Fruit fly (Drosophila melanogaster) whole organism, embryonic: Measurements from ENCODE around the gene MCU.

ENCODE experiments used
- CG10654 ChIP-seq: fragments of 200-800 bp; sonication (Bioruptor generic); optimal IDR thresholded peaks from 2 replicates; lab custom pipeline; 2016; ENCODE audit warnings: missing biosample characterization, missing genetic modification characterization
- CG10959 ChIP-seq: fragments of 200-800 bp; sonication (Bioruptor generic); IDR thresholded peaks from 2 replicates; pipeline ENCODE4 v1.3.6; 2022; ENCODE audit warnings: missing biosample characterization, missing genetic modification characterization
- CG11085 ChIP-seq: fragments of 200-800 bp; sonication (Bioruptor generic); IDR thresholded peaks from 2 replicates; pipeline ENCODE4 v1.3.6; 2022; ENCODE audit warnings: missing biosample characterization, missing genetic modification characterization
- CG11560 ChIP-seq: fragments of 200-800 bp; sonication (Bioruptor generic); IDR thresholded peaks from 3 replicates; pipeline ENCODE4 v1.3.6; 2022; ENCODE audit warnings: missing biosample characterization, missing genetic modification characterization
- CG12236 ChIP-seq: fragments of 200-800 bp; sonication (Bioruptor generic); optimal IDR thresholded peaks from 2 replicates; lab custom pipeline; 2016; ENCODE audit warnings: missing biosample characterization, missing genetic modification characterization
- CG12659 ChIP-seq: fragments of 200-800 bp; sonication (Bioruptor generic); optimal IDR thresholded peaks from 3 replicates; lab custom pipeline; 2017; ENCODE audit warnings: mild to moderate bottlenecking, missing biosample characterization, missing genetic modification reagents, missing genetic modification characterization
- CG14710 ChIP-seq: fragments of 200-800 bp; sonication (Bioruptor generic); optimal IDR thresholded peaks from 3 replicates; lab custom pipeline; 2019; ENCODE audit warnings: missing biosample characterization, mild to moderate bottlenecking, missing genetic modification characterization, moderate library complexity
- CG1603 ChIP-seq: fragments of 200-800 bp; sonication (Bioruptor generic); optimal IDR thresholded peaks from 2 replicates; lab custom pipeline; 2019; ENCODE audit warnings: missing biosample characterization, mild to moderate bottlenecking, missing genetic modification characterization, moderate library complexity
- CG17568 ChIP-seq: fragments of 200-800 bp; sonication (Bioruptor generic); optimal IDR thresholded peaks from 2 replicates; lab custom pipeline; 2018; ENCODE audit warnings: missing biosample characterization, mild to moderate bottlenecking, missing genetic modification characterization, moderate library complexity
- CG17802 ChIP-seq: fragments of 200-800 bp; sonication (Bioruptor generic); optimal IDR thresholded peaks from 2 replicates; lab custom pipeline; 2018; ENCODE audit warnings: missing biosample characterization, mild to moderate bottlenecking, missing genetic modification characterization, moderate library complexity
- CG1792 ChIP-seq: fragments of 200-800 bp; sonication (Bioruptor generic); optimal IDR thresholded peaks from 2 replicates; lab custom pipeline; 2016; ENCODE audit warnings: missing biosample characterization, missing genetic modification characterization
- CG2199 ChIP-seq: fragments of 200-800 bp; sonication (Bioruptor generic); IDR thresholded peaks from 3 replicates; pipeline ENCODE4 v1.3.6; 2022; ENCODE audit warnings: missing biosample characterization, missing genetic modification characterization
- CG2678 ChIP-seq: fragments of 200-800 bp; sonication (Bioruptor generic); optimal IDR thresholded peaks from 3 replicates; lab custom pipeline; 2019; ENCODE audit warnings: missing biosample characterization, mild to moderate bottlenecking, missing genetic modification characterization, moderate library complexity
- CG2889 ChIP-seq: fragments of 200-800 bp; sonication (Bioruptor generic); IDR thresholded peaks from 3 replicates; pipeline ENCODE4 v1.3.6; 2022; ENCODE audit warnings: missing biosample characterization, missing genetic modification characterization
- CG3281 ChIP-seq: fragments of 200-800 bp; sonication (Bioruptor generic); optimal IDR thresholded peaks from 3 replicates; lab custom pipeline; 2017; ENCODE audit warnings: missing biosample characterization, mild to moderate bottlenecking, missing genetic modification characterization
- CG4360 ChIP-seq: fragments of 200-800 bp; sonication (Bioruptor generic); IDR thresholded peaks from 2 replicates; pipeline ENCODE4 v1.3.6; 2022; ENCODE audit warnings: missing biosample characterization, missing genetic modification characterization
- CG6272 ChIP-seq: fragments of 200-800 bp; sonication (Bioruptor generic); IDR thresholded peaks from 2 replicates; pipeline ENCODE4 v1.3.6; 2022; ENCODE audit warnings: missing biosample characterization, missing genetic modification characterization
- CG7786 ChIP-seq: fragments of 200-800 bp; sonication (Bioruptor generic); optimal IDR thresholded peaks from 2 replicates; lab custom pipeline; 2016; ENCODE audit warnings: missing biosample characterization, missing genetic modification characterization
- CG8290 ChIP-seq, 3 experiments: fragments of 200-800 bp; sonication (Bioruptor generic); optimal IDR thresholded peaks; 2 replicates each; lab custom pipeline; 2016 to 2019; ENCODE audit warnings: missing biosample characterization in 3 of 3, missing genetic modification characterization in 3 of 3, mild to moderate bottlenecking in 2 of 3, moderate library complexity in 1 of 3
- CG8924 ChIP-seq: fragments of 200-800 bp; optimal IDR thresholded peaks from 3 replicates; lab custom pipeline; 2019; ENCODE audit warnings: missing biosample characterization, mild to moderate bottlenecking, missing genetic modification characterization, moderate library complexity
- CrebB ChIP-seq: fragments of 200-800 bp; sonication (Bioruptor generic); optimal IDR thresholded peaks from 3 replicates; lab custom pipeline; 2018; ENCODE audit warnings: missing biosample characterization, mild to moderate bottlenecking, missing genetic modification characterization
- GATAe ChIP-seq: fragments of 200-800 bp; sonication (Bioruptor generic); conservative IDR thresholded peaks from 2 replicates; pipeline ENCODE4 v1.3.6; 2022; ENCODE audit warnings: missing biosample characterization, missing genetic modification characterization
- HHEX ChIP-seq: fragments of 200-800 bp; sonication (Bioruptor generic); optimal IDR thresholded peaks from 3 replicates; lab custom pipeline; 2017; ENCODE audit warnings: missing biosample characterization, mild to moderate bottlenecking, missing genetic modification characterization, missing genetic modification reagents
- HmgD ChIP-seq: fragments of 200-800 bp; sonication (Bioruptor generic); optimal IDR thresholded peaks from 3 replicates; lab custom pipeline; 2016; ENCODE audit warnings: missing biosample characterization, missing genetic modification characterization
- Meics ChIP-seq: fragments of 200-800 bp; sonication (Bioruptor generic); optimal IDR thresholded peaks from 2 replicates; lab custom pipeline; 2017; ENCODE audit warnings: missing biosample characterization, mild to moderate bottlenecking, missing genetic modification characterization
- Ptx1 ChIP-seq: fragments of 200-800 bp; sonication (Bioruptor generic); IDR thresholded peaks from 2 replicates; pipeline ENCODE4 v1.3.6; 2022; ENCODE audit warnings: missing biosample characterization, missing genetic modification characterization
- Trl ChIP-seq, 3 experiments: fragments of >200 bp in 2 of 3; fragments of 200-800 bp in 1 of 3; sonication (Bioruptor generic) in 1 of 3; optimal IDR thresholded peaks; 2 replicates in 1 of 3; 3 replicates in 2 of 3; lab custom pipeline; 2016 to 2017; ENCODE audit warnings: missing biosample characterization in 1 of 3, missing genetic modification characterization in 1 of 3
- Usf ChIP-seq: fragments of 200-800 bp; sonication (Bioruptor generic); optimal IDR thresholded peaks from 2 replicates; lab custom pipeline; 2017; ENCODE audit warnings: missing genotype, missing biosample characterization, missing genetic modification characterization
- az2 ChIP-seq: fragments of 200-800 bp; sonication (Bioruptor generic); optimal IDR thresholded peaks from 3 replicates; lab custom pipeline; 2016; ENCODE audit warnings: missing biosample characterization, missing genetic modification characterization
- btn ChIP-seq: fragments of 200-800 bp; sonication (Bioruptor generic); optimal IDR thresholded peaks from 2 replicates; lab custom pipeline; 2016; ENCODE audit warnings: missing biosample characterization, missing genetic modification characterization
- dati ChIP-seq: fragments of 200-800 bp; sonication (Bioruptor generic); IDR thresholded peaks from 2 replicates; pipeline ENCODE4 v1.3.6; 2022; ENCODE audit warnings: missing biosample characterization, missing genetic modification characterization
- dysf ChIP-seq: fragments of 200-800 bp; sonication (Bioruptor generic); IDR thresholded peaks from 3 replicates; pipeline ENCODE4 v1.3.6; 2022; ENCODE audit warnings: missing biosample characterization, missing genetic modification characterization
- fd102C ChIP-seq: fragments of 200-800 bp; sonication (Bioruptor generic); optimal IDR thresholded peaks from 2 replicates; lab custom pipeline; 2018; ENCODE audit warnings: missing biosample characterization, mild to moderate bottlenecking, missing genetic modification characterization, moderate library complexity
- grn ChIP-seq: fragments of 200-800 bp; sonication (Bioruptor generic); optimal IDR thresholded peaks from 3 replicates; lab custom pipeline; 2017; ENCODE audit warnings: missing biosample characterization, missing genetic modification characterization
- hth ChIP-seq: fragments of >200 bp; optimal IDR thresholded peaks from 2 replicates; lab custom pipeline; 2017; ENCODE audit warnings: inconsistent platforms
- kah ChIP-seq: fragments of 200-800 bp; sonication (Bioruptor generic); optimal IDR thresholded peaks from 2 replicates; lab custom pipeline; 2018; ENCODE audit warnings: missing biosample characterization, mild to moderate bottlenecking, missing genetic modification characterization
- knrl ChIP-seq: fragments of 200-800 bp; sonication (Bioruptor generic); IDR thresholded peaks from 3 replicates; pipeline ENCODE4 v1.3.6; 2022; ENCODE audit warnings: missing biosample characterization, missing genetic modification characterization; ENCODE audit not compliant: partially characterized antibody
- lov ChIP-seq, 2 experiments: fragments of 200-800 bp in 1 of 2; fragments of >200 bp in 1 of 2; sonication (Bioruptor generic) in 1 of 2; IDR thresholded peaks in 1 of 2; optimal IDR thresholded peaks in 1 of 2; 2 replicates in 1 of 2; 3 replicates in 1 of 2; pipeline versions ENCODE4 v1.3.6 to Lab custom; 2017 to 2022; ENCODE audit warnings: missing biosample characterization in 1 of 2, missing genetic modification characterization in 1 of 2
- nerfin-2 ChIP-seq: fragments of 200-800 bp; sonication (Bioruptor generic); IDR thresholded peaks from 2 replicates; pipeline ENCODE4 v1.3.6; 2022; ENCODE audit warnings: missing biosample characterization, missing genetic modification characterization; ENCODE audit not compliant: partially characterized antibody
- nom ChIP-seq: fragments of 200-800 bp; sonication (Bioruptor generic); optimal IDR thresholded peaks from 2 replicates; lab custom pipeline; 2017; ENCODE audit warnings: missing biosample characterization, missing genetic modification characterization, mild to moderate bottlenecking, moderate library complexity, missing genetic modification reagents
- oc ChIP-seq: fragments of 200-800 bp; sonication (Bioruptor generic); optimal IDR thresholded peaks from 2 replicates; lab custom pipeline; 2018; ENCODE audit warnings: missing biosample characterization, mild to moderate bottlenecking, missing genetic modification characterization, moderate library complexity
- p53 ChIP-seq: fragments of 200-800 bp; sonication (Bioruptor generic); optimal IDR thresholded peaks from 2 replicates; lab custom pipeline; 2016; ENCODE audit warnings: missing biosample characterization, missing genetic modification characterization
- pho ChIP-seq: fragments of 200-800 bp; sonication (Bioruptor generic); optimal IDR thresholded peaks from 2 replicates; lab custom pipeline; 2016; ENCODE audit warnings: missing biosample characterization, missing genetic modification characterization
- slbo ChIP-seq: fragments of 200-800 bp; sonication (Bioruptor generic); IDR thresholded peaks from 2 replicates; pipeline ENCODE4 v1.3.6; 2022; ENCODE audit warnings: missing biosample characterization, missing genetic modification characterization
- sr ChIP-seq: fragments of 200-800 bp; sonication (Bioruptor generic); IDR thresholded peaks from 3 replicates; pipeline ENCODE4 v1.3.6; 2022; ENCODE audit warnings: missing biosample characterization, missing genetic modification characterization
- ssp ChIP-seq: fragments of 200-800 bp; sonication (Bioruptor generic); IDR thresholded peaks from 2 replicates; pipeline ENCODE4 v1.3.6; 2022; ENCODE audit warnings: missing biosample characterization, missing genetic modification characterization
- stwl ChIP-seq: fragments of 200-800 bp; sonication (Bioruptor generic); optimal IDR thresholded peaks from 3 replicates; lab custom pipeline; 2018; ENCODE audit warnings: missing biosample characterization, mild to moderate bottlenecking, missing genetic modification characterization, moderate library complexity
- vvl ChIP-seq: fragments of 200-800 bp; sonication (Bioruptor generic); IDR thresholded peaks from 2 replicates; pipeline ENCODE4 v1.3.6; 2022; ENCODE audit warnings: missing biosample characterization, missing genetic modification characterization
- z ChIP-seq: fragments of 200-800 bp; sonication (Bioruptor generic); IDR thresholded peaks from 3 replicates; pipeline ENCODE4 v1.3.6; 2022; ENCODE audit warnings: missing biosample characterization, missing genetic modification characterization

The MCU gene

dm6 chr3L:6551816-6552371 lies 1.4 kb downstream of the MCU start (continued):
- no peak for TF ChIP-seq lov (optimal IDR thresholded peaks at IDR 0.05; lab: Kevin White, UChicago)
- TF ChIP-seq lov (GFP tag; IDR thresholded peaks at IDR 0.05; lab: Robert Waterston, UW) = no peak
- TF ChIP-seq fd102C (GFP tag; lab: Kevin White, UChicago) = no peak
- no peak for TF ChIP-seq CG12236
- no peak for TF ChIP-seq p53 (GFP tag; lab: Kevin White, UChicago)
- TF ChIP-seq CG17568 (GFP tag; lab: Kevin White, UChicago) = no peak
- TF ChIP-seq Meics (GFP tag; lab: Kevin White, UChicago) = peak; percentile 67
- peak; percentile 65 for TF ChIP-seq CG3281 (GFP tag; lab: Kevin White, UChicago)
- no peak for TF ChIP-seq grn (GFP tag; lab: Kevin White, UChicago)
- peak; percentile 13; the same call in 1 of the 2 replicates for TF ChIP-seq ssp (GFP tag; lab: Robert Waterston, UW)
- peak; percentile 43 for TF ChIP-seq oc (tag; lab: Kevin White, UChicago)
- 0 out of 3 replicates have a peak, but pooled peaks have one; percentile 48 for TF ChIP-seq CG2199
- TF ChIP-seq stwl (tag; lab: Kevin White, UChicago) = no peak
- TF ChIP-seq az2 (GFP tag; lab: Kevin White, UChicago) = peak; percentile 48
- TF ChIP-seq sr (GFP tag; lab: Robert Waterston, UW) = no peak
- peak; percentile 62 for TF ChIP-seq vvl (GFP tag; lab: Robert Waterston, UW)
- TF ChIP-seq HHEX = peak; percentile 48
- TF ChIP-seq dysf = 0 out of 3 replicates have a peak, but pooled peaks have one; percentile 53
- no peak for TF ChIP-seq hth
- TF ChIP-seq CG14710 = peak; percentile 48
- TF ChIP-seq HmgD (GFP tag; lab: Kevin White, UChicago) = no peak
- TF ChIP-seq CG12659 = peak; percentile 48
- no peak for TF ChIP-seq CG11085 (GFP tag; lab: Robert Waterston, UW)
- peak; percentile 63 for TF ChIP-seq CG8924
- TF ChIP-seq CG8290 (GFP tag; optimal IDR thresholded peaks at IDR 0.05; lab: Kevin White, UChicago) = no peak
- no peak for TF ChIP-seq CG8290 (tag; optimal IDR thresholded peaks at IDR 0.05; lab: Kevin White, UChicago)
- TF ChIP-seq CG2678 (tag; lab: Kevin White, UChicago) = peak; percentile 80
- TF ChIP-seq CG10959 (GFP tag; lab: Robert Waterston, UW) = no peak
- TF ChIP-seq, all 482 proteins: peak for 189

- TF ChIP-seq z (GFP tag; lab: Robert Waterston, UW) (no peak), CG4360 (GFP tag; lab: Robert Waterston, UW) (peak; percentile 52), Trl (optimal IDR thresholded peaks at IDR 0.05; lab: Kevin White, UChicago) (peak; percentile 52 to 62), Trl (GFP tag; optimal IDR thresholded peaks at IDR 0.05; lab: Kevin White, UChicago) (no peak), nom (GFP tag; lab: Kevin White, UChicago) (no peak), CG6272 (GFP tag; lab: Robert Waterston, UW) (no peak), kah (GFP tag; lab: Kevin White, UChicago) (no peak), nerfin-2 (GFP tag; lab: Robert Waterston, UW) (no peak), CG2889 (GFP tag; lab: Robert Waterston, UW) (no peak), Usf (GFP tag; lab: Kevin White, UChicago) (no peak), GATAe (GFP tag; lab: Robert Waterston, UW) (no peak), CG7786 (GFP tag; lab: Kevin White, UChicago) (no peak), Ptx1 (GFP tag; lab: Robert Waterston, UW) (no peak), CG17802 (tag; lab: Kevin White, UChicago) (no peak), btn (GFP tag; lab: Kevin White, UChicago) (no peak), pho (GFP tag; lab: Kevin White, UChicago) (no peak), CG1792 (GFP tag; lab: Kevin White, UChicago) (no peak), CG1603 (tag; lab: Kevin White, UChicago) (no peak), grn (GFP tag; lab: Kevin White, UChicago) (peak; percentile 3), CG11560 (no peak), knrl (no peak), dati (GFP tag; lab: Robert Waterston, UW) (no peak), CrebB (no peak), slbo (GFP tag; lab: Robert Waterston, UW) (no peak), CG10654 (GFP tag; lab: Kevin White, UChicago) (no peak)
Measured at dm6 chr3L:6552420-6552819, 1.9 kb downstream of the MCU start.
